Worm (Caenorhabditis elegans) whole organism, young adult: Measurements from ENCODE around the gene srab-12.

Experiments used
- B0261.1 ChIP-seq: sonication (generic microtip); optimal IDR thresholded peaks from 2 replicates; lab custom pipeline; 2016; ENCODE audit warnings: mild to moderate bottlenecking, missing genetic modification characterization, moderate library complexity, missing compliant biosample characterization
- F10E7.11 ChIP-seq: sonication (generic microtip); optimal IDR thresholded peaks from 2 replicates; lab custom pipeline; 2017; ENCODE audit warnings: mild to moderate bottlenecking, missing genetic modification characterization, moderate library complexity, missing compliant biosample characterization
- F22D6.2 ChIP-seq: sonication (generic microtip); optimal IDR thresholded peaks from 2 replicates; lab custom pipeline; 2016; ENCODE audit warnings: mild to moderate bottlenecking, missing genetic modification characterization, missing compliant biosample characterization
- F23B12.7 ChIP-seq: sonication (generic microtip); optimal IDR thresholded peaks from 2 replicates; lab custom pipeline; 2017; ENCODE audit warnings: missing genetic modification characterization, mild to moderate bottlenecking, missing compliant biosample characterization, antibody characterized with exemption, moderate library complexity; ENCODE audit not compliant: insufficient read depth
- F37B4.10 ChIP-seq: fragments of 200-800 bp; sonication (Bioruptor generic); IDR thresholded peaks from 2 replicates; pipeline ENCODE4 v1.3.6; 2022; ENCODE audit warnings: missing genetic modification characterization, missing compliant biosample characterization
- F39B2.1 ChIP-seq: fragments of 200-800 bp; sonication (Bioruptor generic); IDR thresholded peaks from 2 replicates; pipeline ENCODE4 v1.3.6; 2022; ENCODE audit warnings: missing genetic modification reagents, missing genetic modification characterization, missing compliant biosample characterization
- K12H6.12 ChIP-seq: fragments of 200-800 bp; sonication (Bioruptor generic); optimal IDR thresholded peaks from 2 replicates; lab custom pipeline; 2018; ENCODE audit warnings: mild to moderate bottlenecking, missing genetic modification characterization, missing compliant biosample characterization
- akir-1 ChIP-seq: fragments of 200-800 bp; sonication (Bioruptor generic); optimal IDR thresholded peaks from 2 replicates; lab custom pipeline; 2018; ENCODE audit warnings: mild to moderate bottlenecking, missing genetic modification characterization, moderate library complexity, missing compliant biosample characterization
- attf-5 ChIP-seq: fragments of 200-800 bp; sonication (Bioruptor generic); optimal IDR thresholded peaks from 2 replicates; lab custom pipeline; 2018; ENCODE audit warnings: mild to moderate bottlenecking, missing genetic modification characterization, missing compliant biosample characterization
- ceh-58 ChIP-seq: fragments of 200-800 bp; sonication (Bioruptor generic); IDR thresholded peaks from 2 replicates; pipeline ENCODE4 v1.3.6; 2022; ENCODE audit warnings: missing genetic modification characterization, missing compliant biosample characterization
- dpff-1 ChIP-seq: sonication (generic microtip); optimal IDR thresholded peaks from 2 replicates; lab custom pipeline; 2017; ENCODE audit warnings: mild to moderate bottlenecking, missing genetic modification characterization, missing compliant biosample characterization
- him-1 ChIP-seq: sonication (generic microtip); optimal IDR thresholded peaks from 2 replicates; lab custom pipeline; 2016; ENCODE audit warnings: missing genotype, missing genetic modification reagents, missing genetic modification characterization, missing compliant biosample characterization
- hlh-12 ChIP-seq: sonication (generic microtip); optimal IDR thresholded peaks from 2 replicates; lab custom pipeline; 2016; ENCODE audit warnings: missing genetic modification characterization, missing compliant biosample characterization
- hmg-1.2 ChIP-seq: fragments of 200-800 bp; sonication (Bioruptor generic); IDR thresholded peaks from 2 replicates; pipeline ENCODE4 v1.3.6; 2022; ENCODE audit warnings: missing genetic modification reagents, missing genetic modification characterization, missing compliant biosample characterization
- hrde-1 ChIP-seq: sonication (generic microtip); optimal IDR thresholded peaks from 2 replicates; lab custom pipeline; 2016; ENCODE audit warnings: missing genetic modification characterization, mild to moderate bottlenecking, missing compliant biosample characterization, moderate library complexity, missing genotype, missing genetic modification reagents, borderline replicate concordance
- lin-26 ChIP-seq: fragments of 200-800 bp; sonication (Bioruptor generic); IDR thresholded peaks from 2 replicates; pipeline ENCODE4 v1.3.6; 2022; ENCODE audit warnings: missing genetic modification reagents, missing genetic modification characterization, missing compliant biosample characterization
- lin-35 ChIP-seq, 3 experiments: fragments of 150-350 bp in 2 of 3; sonication (generic microtip) in 1 of 3; optimal IDR thresholded peaks; 2 replicates each; lab custom pipeline; 2014 to 2018; ENCODE audit warnings: missing biosample characterization in 3 of 3, missing genetic modification characterization in 3 of 3, missing genetic modification reagents in 3 of 3
- madf-10 ChIP-seq: sonication (generic microtip); optimal IDR thresholded peaks from 2 replicates; lab custom pipeline; 2016; ENCODE audit warnings: mild to moderate bottlenecking, missing genetic modification characterization, missing compliant biosample characterization
- madf-6 ChIP-seq: fragments of 200-800 bp; sonication (Bioruptor generic); IDR thresholded peaks from 2 replicates; pipeline ENCODE4 v1.3.6; 2022; ENCODE audit warnings: missing genetic modification reagents, missing genetic modification characterization, missing compliant biosample characterization
- nfya-1 ChIP-seq: sonication (generic microtip); optimal IDR thresholded peaks from 2 replicates; lab custom pipeline; 2017; ENCODE audit warnings: antibody characterized with exemption, missing compliant biosample characterization, missing genetic modification characterization, borderline replicate concordance; ENCODE audit not compliant: insufficient read depth
- nfya-2 ChIP-seq: fragments of 200-800 bp; sonication (Bioruptor generic); IDR thresholded peaks from 2 replicates; pipeline ENCODE4 v1.3.6; 2022; ENCODE audit warnings: missing genetic modification reagents, missing genetic modification characterization, missing compliant biosample characterization
- nhr-120 ChIP-seq: fragments of 200-800 bp; sonication (Bioruptor generic); IDR thresholded peaks from 2 replicates; pipeline ENCODE4 v1.3.6; 2022; ENCODE audit warnings: missing genetic modification characterization, missing compliant biosample characterization
- nhr-179 ChIP-seq: sonication (generic microtip); optimal IDR thresholded peaks from 2 replicates; lab custom pipeline; 2016; ENCODE audit warnings: mild to moderate bottlenecking, missing genetic modification characterization, missing compliant biosample characterization
- nhr-80 ChIP-seq: sonication (generic microtip); optimal IDR thresholded peaks from 2 replicates; lab custom pipeline; 2016; ENCODE audit warnings: missing genetic modification characterization, missing compliant biosample characterization
- rec-8 ChIP-seq, 2 experiments: sonication (generic microtip); optimal IDR thresholded peaks; 2 replicates each; lab custom pipeline; 2016; ENCODE audit warnings: mild to moderate bottlenecking in 2 of 2, missing genetic modification characterization in 2 of 2, missing genetic modification reagents in 2 of 2, missing genotype in 2 of 2, missing biosample characterization in 1 of 2, missing compliant biosample characterization in 1 of 2, moderate library complexity in 1 of 2
- rpc-1 ChIP-seq, 2 experiments: fragments of 150-350 bp in 1 of 2; sonication (generic microtip) in 1 of 2; optimal IDR thresholded peaks; 2 replicates each; lab custom pipeline; 2014 to 2018; ENCODE audit warnings: missing biosample characterization in 1 of 2, missing genetic modification characterization in 1 of 2, missing genetic modification reagents in 1 of 2, missing genotype in 1 of 2
- sdz-38 ChIP-seq: sonication (generic microtip); optimal IDR thresholded peaks from 2 replicates; lab custom pipeline; 2016; ENCODE audit warnings: missing genotype, missing genetic modification characterization, missing compliant biosample characterization
- sptf-2 ChIP-seq: fragments of 200-800 bp; sonication (Bioruptor generic); optimal IDR thresholded peaks from 2 replicates; lab custom pipeline; 2018; ENCODE audit warnings: mild to moderate bottlenecking, missing genetic modification characterization, missing compliant biosample characterization
- tbp1 ChIP-seq: fragments of 200-800 bp; sonication (Bioruptor generic); optimal IDR thresholded peaks from 2 replicates; lab custom pipeline; 2018; ENCODE audit warnings: mild to moderate bottlenecking, missing genetic modification characterization, missing compliant biosample characterization
- tbx-9 ChIP-seq: sonication (generic microtip); optimal IDR thresholded peaks from 2 replicates; lab custom pipeline; 2016; ENCODE audit warnings: borderline replicate concordance, missing genetic modification characterization, inconsistent platforms, missing compliant biosample characterization
- tlf-1 ChIP-seq: fragments of 200-800 bp; sonication (Bioruptor generic); optimal IDR thresholded peaks from 2 replicates; lab custom pipeline; 2018; ENCODE audit warnings: mild to moderate bottlenecking, missing genetic modification characterization, missing compliant biosample characterization
- zfh-2 ChIP-seq: fragments of 200-800 bp; sonication (Bioruptor generic); conservative IDR thresholded peaks from 2 replicates; pipeline ENCODE4 v1.3.6; 2022; ENCODE audit warnings: missing genetic modification reagents, missing genetic modification characterization, missing compliant biosample characterization
- ztf-6 ChIP-seq: fragments of 200-800 bp; sonication (Bioruptor generic); IDR thresholded peaks from 2 replicates; pipeline ENCODE4 v1.3.6; 2022; ENCODE audit warnings: missing genetic modification reagents, missing genetic modification characterization, missing compliant biosample characterization

srab-12 gene

DNA sequence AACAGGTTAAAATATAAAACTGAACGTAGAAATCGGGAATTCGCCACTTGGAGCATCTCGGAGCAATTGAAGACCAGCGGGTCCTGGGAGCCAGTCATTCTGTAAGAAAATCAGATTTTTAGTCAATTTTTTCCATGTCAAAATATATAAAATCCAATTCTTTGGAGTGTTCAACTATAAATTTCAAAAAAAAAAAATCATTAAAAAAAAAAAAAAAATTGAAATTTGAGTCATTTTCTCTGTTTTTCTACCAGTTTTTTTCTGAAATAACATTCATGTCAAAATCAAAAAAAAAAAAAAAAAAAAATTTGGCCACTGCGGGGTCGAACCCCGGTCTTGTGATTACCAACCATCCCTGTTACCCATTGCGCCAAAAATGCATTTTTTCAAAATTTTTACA, at the start of gene srab-12:
TSS of gene srab-12 (minus strand) at position 101 of the 400 bp plus-strand sequence.
- TF ChIP-seq lin-26, result no peak
- TF ChIP-seq madf-10, result no peak

DNA sequence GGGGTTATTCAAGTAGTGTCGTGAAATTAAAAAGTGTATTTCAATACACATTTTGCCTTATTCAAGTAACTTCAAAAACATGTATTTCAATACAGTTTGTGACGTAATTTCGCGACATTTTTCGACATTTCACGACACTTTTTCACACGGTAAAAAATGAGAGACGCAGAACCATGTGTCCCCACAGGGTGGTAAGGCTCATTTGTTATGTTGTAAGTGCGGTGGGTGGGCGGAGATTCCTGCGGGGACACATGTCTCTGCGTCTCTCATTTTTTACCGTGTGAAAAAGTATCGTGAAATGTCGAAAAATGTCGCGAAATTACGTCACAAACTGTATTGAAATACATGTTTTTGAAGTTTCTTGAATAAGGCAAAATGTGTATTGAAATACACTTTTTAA, 48.8 kb upstream of the srab-12 start:
- peak; percentile 98 for TF ChIP-seq F39B2.1 (GFP tag; lab: Robert Waterston, UW)

DNA sequence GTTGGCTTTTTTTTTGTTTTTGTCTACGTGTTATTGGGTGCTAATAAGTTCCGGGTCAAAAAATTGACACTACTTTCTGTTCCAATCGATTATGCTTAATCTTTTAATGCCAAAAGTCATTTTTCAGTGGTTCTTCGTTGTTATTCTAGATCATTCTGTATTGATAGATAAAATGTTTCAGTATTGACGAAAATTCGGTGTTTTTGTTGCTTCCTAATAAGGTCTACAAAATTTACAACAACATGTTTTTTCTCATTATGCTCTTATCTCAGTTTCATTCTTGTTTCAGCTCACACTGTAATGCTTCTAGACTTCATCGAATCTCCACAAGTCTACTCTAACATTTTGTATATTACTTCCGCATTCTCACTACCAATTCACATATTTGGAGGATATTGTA, 47.9 kb upstream of the srab-12 start, which contains the start of gene srh-303:
TSS of gene srh-303 (plus strand) at position 301 of the 400 bp plus-strand sequence.
- TF ChIP-seq sdz-38, result no peak

DNA sequence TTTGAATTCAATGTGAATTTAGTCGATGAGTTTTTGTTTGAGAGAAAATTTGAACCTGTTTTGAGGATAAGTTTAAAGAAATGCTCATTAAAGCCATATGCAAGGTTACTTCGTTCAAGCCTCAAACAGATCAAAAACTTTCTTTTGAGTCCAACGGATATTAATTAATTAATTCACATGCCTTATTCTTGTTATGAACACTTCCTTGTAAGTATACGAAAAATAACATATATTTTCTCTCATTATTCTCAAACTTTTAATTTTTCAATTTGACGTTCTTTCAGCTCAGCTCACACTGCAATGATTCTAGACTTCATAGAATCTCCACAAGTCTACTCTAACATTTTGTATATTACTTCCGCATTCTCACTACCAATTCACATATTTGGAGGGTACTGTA, 44.9 kb upstream of the srab-12 start, which contains the start of gene srh-304:
TSS of gene srh-304 (plus strand) at position 301 of the 400 bp plus-strand sequence.
- no peak for TF ChIP-seq F23B12.7 (tag; lab: Kevin White, UChicago)
- no peak for TF ChIP-seq F37B4.10 (GFP tag; lab: Robert Waterston, UW)
- no peak for TF ChIP-seq hlh-12 (tag; lab: Kevin White, UChicago)
- TF ChIP-seq madf-6, result no peak
- TF ChIP-seq nfya-1 (tag; lab: Kevin White, UChicago), result no peak
- no peak for TF ChIP-seq tbx-9 (tag; lab: Kevin White, UChicago)
- TF ChIP-seq sptf-2 (GFP tag; lab: Kevin White, UChicago), result no peak
- no peak for TF ChIP-seq rec-8 (tag; optimal IDR thresholded peaks at IDR 0.05; lab: Kevin White, UChicago)
- TF ChIP-seq nhr-80 (tag; lab: Kevin White, UChicago), result no peak
- TF ChIP-seq K12H6.12 (tag; lab: Kevin White, UChicago), result no peak
- no peak for TF ChIP-seq zfh-2 (GFP tag; lab: Robert Waterston, UW)

DNA sequence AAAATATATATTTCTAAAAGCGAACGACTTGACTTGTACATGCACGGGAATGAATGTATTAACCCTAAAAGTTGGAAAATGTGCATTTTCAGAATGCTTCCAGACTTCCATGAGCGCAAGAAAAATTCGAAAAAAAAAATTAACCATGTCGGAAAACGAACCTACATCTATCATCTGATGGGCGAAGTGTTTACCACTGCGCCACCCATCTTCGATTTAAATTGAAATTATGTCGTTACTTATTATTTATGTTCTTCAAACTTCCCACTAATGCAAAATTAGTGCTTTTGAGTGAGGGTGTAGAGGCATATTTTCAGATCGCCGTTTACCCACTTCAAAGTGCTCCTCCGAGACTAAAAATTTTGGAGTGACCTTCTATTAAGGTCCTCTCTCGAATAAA, 42.9 kb upstream of the srab-12 start:
- TF ChIP-seq tbp1 (GFP tag; lab: Kevin White, UChicago) (peak; percentile 83), lin-26 (peak; percentile 57; the same call in 1 of the 2 replicates), rpc-1 (optimal IDR thresholded peaks at IDR 0.05; lab: Kevin White, UChicago) (peak; percentile 39), rpc-1 (tag; optimal IDR thresholded peaks at IDR 0.05; lab: Kevin White, UChicago) (peak; percentile 68), B0261.1 (tag; lab: Kevin White, UChicago) (peak; percentile 47)

ce11 chrV:17824610-17825009, 41.2 kb upstream of the srab-12 start, which contains the start of gene srh-301:
srh-301 (plus strand) TSS chrV:17824910.
- no peak for TF ChIP-seq nhr-120
- TF ChIP-seq him-1 (tag; lab: Kevin White, UChicago), result no peak
- no peak for TF ChIP-seq K12H6.12 (tag; lab: Kevin White, UChicago)
- no peak for TF ChIP-seq hrde-1
- no peak for TF ChIP-seq hmg-1.2 (GFP tag; lab: Robert Waterston, UW)
- no peak for TF ChIP-seq nfya-2 (GFP tag; lab: Robert Waterston, UW)
- no peak for TF ChIP-seq ceh-58 (GFP tag; lab: Robert Waterston, UW)
- TF ChIP-seq akir-1, result no peak
- no peak for TF ChIP-seq ztf-6
- no peak for TF ChIP-seq nhr-179 (tag; lab: Kevin White, UChicago)
- TF ChIP-seq attf-5 (GFP tag; lab: Kevin White, UChicago), result no peak
- no peak for TF ChIP-seq lin-35 (GFP tag; optimal IDR thresholded peaks at IDR 0.05; lab: Kevin White, UChicago)
- TF ChIP-seq tlf-1 (GFP tag; lab: Kevin White, UChicago), result no peak
- no peak for TF ChIP-seq dpff-1
- no peak for TF ChIP-seq F10E7.11 (tag; lab: Kevin White, UChicago)
- no peak for TF ChIP-seq F22D6.2
